Fruit fly (Drosophila melanogaster) whole organism, embryonic: ENCODE results near the gene Ran-like.

Experiments
- Abd-B ChIP-seq: fragments of 200-800 bp; sonication (Bioruptor generic); optimal IDR thresholded peaks from 2 replicates; lab custom pipeline; 2018; ENCODE audit warnings: missing biosample characterization, mild to moderate bottlenecking, missing genetic modification characterization, moderate library complexity
- Adf1 ChIP-seq: fragments of 200-800 bp; sonication (Bioruptor generic); IDR thresholded peaks from 2 replicates; pipeline ENCODE4 v1.3.6; 2022; ENCODE audit warnings: missing biosample characterization, missing genetic modification characterization
- CG10565 ChIP-seq: fragments of 200-800 bp; sonication (Bioruptor generic); optimal IDR thresholded peaks from 3 replicates; lab custom pipeline; 2016; ENCODE audit warnings: missing biosample characterization, mild to moderate bottlenecking, missing genetic modification characterization
- CG11696 ChIP-seq: fragments of 200-800 bp; sonication (Bioruptor generic); IDR thresholded peaks from 2 replicates; pipeline ENCODE4 v1.3.6; 2022; ENCODE audit warnings: missing biosample characterization, missing genetic modification characterization
- CG11723 ChIP-seq: fragments of 200-800 bp; sonication (Bioruptor generic); optimal IDR thresholded peaks from 2 replicates; lab custom pipeline; 2017; ENCODE audit warnings: missing biosample characterization, mild to moderate bottlenecking, missing genetic modification characterization
- CG14667 ChIP-seq: fragments of 200-800 bp; sonication (Bioruptor generic); IDR thresholded peaks from 2 replicates; pipeline ENCODE4 v1.3.6; 2022; ENCODE audit warnings: missing biosample characterization, missing genetic modification characterization
- CG14860 ChIP-seq: fragments of 200-800 bp; sonication (Bioruptor generic); IDR thresholded peaks from 3 replicates; pipeline ENCODE4 v1.3.6; 2022; ENCODE audit warnings: missing biosample characterization, missing genetic modification characterization; ENCODE audit not compliant: partially characterized antibody
- CG16813 ChIP-seq: fragments of 200-800 bp; sonication (Bioruptor generic); IDR thresholded peaks from 3 replicates; pipeline ENCODE4 v1.3.6; 2022; ENCODE audit warnings: missing biosample characterization, missing genetic modification characterization; ENCODE audit not compliant: partially characterized antibody
- CG1832 ChIP-seq: fragments of 200-800 bp; sonication (Bioruptor generic); optimal IDR thresholded peaks from 2 replicates; lab custom pipeline; 2017; ENCODE audit warnings: missing biosample characterization, mild to moderate bottlenecking, missing genetic modification characterization, inconsistent platforms
- CG18599 ChIP-seq: fragments of 200-800 bp; sonication (Bioruptor generic); optimal IDR thresholded peaks from 3 replicates; lab custom pipeline; 2017; ENCODE audit warnings: missing biosample characterization, missing genetic modification characterization, mild to moderate bottlenecking, moderate library complexity, missing genetic modification reagents
- CG2116 ChIP-seq: fragments of 200-800 bp; sonication (Bioruptor generic); optimal IDR thresholded peaks from 3 replicates; lab custom pipeline; 2018; ENCODE audit warnings: missing biosample characterization, mild to moderate bottlenecking, missing genetic modification characterization
- CG34376 ChIP-seq: fragments of 200-800 bp; sonication (Bioruptor generic); optimal IDR thresholded peaks from 2 replicates; lab custom pipeline; 2018; ENCODE audit warnings: missing biosample characterization, mild to moderate bottlenecking, missing genetic modification characterization
- CG4820 ChIP-seq: fragments of 200-800 bp; sonication (Bioruptor generic); optimal IDR thresholded peaks from 3 replicates; lab custom pipeline; 2016; ENCODE audit warnings: missing biosample characterization, missing genetic modification characterization
- CG6765 ChIP-seq: fragments of 200-800 bp; sonication (Bioruptor generic); optimal IDR thresholded peaks from 3 replicates; lab custom pipeline; 2017; ENCODE audit warnings: missing biosample characterization, mild to moderate bottlenecking, missing genetic modification characterization
- CG6791 ChIP-seq: fragments of 200-800 bp; sonication (Bioruptor generic); IDR thresholded peaks from 3 replicates; pipeline ENCODE4 v1.3.6; 2022; ENCODE audit warnings: missing biosample characterization, missing genetic modification characterization; ENCODE audit not compliant: partially characterized antibody
- CG7357 ChIP-seq: fragments of 200-800 bp; sonication (Bioruptor generic); IDR thresholded peaks from 3 replicates; pipeline ENCODE4 v1.3.6; 2022; ENCODE audit warnings: missing biosample characterization, missing genetic modification characterization
- CG8478 ChIP-seq: fragments of >200 bp; optimal IDR thresholded peaks from 2 replicates; lab custom pipeline; 2018
- CG8924 ChIP-seq: fragments of 200-800 bp; optimal IDR thresholded peaks from 3 replicates; lab custom pipeline; 2019; ENCODE audit warnings: missing biosample characterization, mild to moderate bottlenecking, missing genetic modification characterization, moderate library complexity
- CG8944 ChIP-seq: fragments of 200-800 bp; sonication (Bioruptor generic); optimal IDR thresholded peaks from 3 replicates; lab custom pipeline; 2016; ENCODE audit warnings: missing biosample characterization, missing genetic modification characterization
- CG9932 ChIP-seq: fragments of 200-800 bp; sonication (Bioruptor generic); IDR thresholded peaks from 2 replicates; pipeline ENCODE4 v1.3.6; 2022; ENCODE audit warnings: missing biosample characterization, missing genetic modification characterization
- Dad ChIP-seq: fragments of 200-800 bp; sonication (Bioruptor generic); optimal IDR thresholded peaks from 3 replicates; lab custom pipeline; 2016; ENCODE audit warnings: missing biosample characterization, missing genetic modification characterization
- Eip74EF ChIP-seq, 2 experiments: fragments of 200-800 bp in 1 of 2; fragments of >200 bp in 1 of 2; sonication (Bioruptor generic) in 1 of 2; optimal IDR thresholded peaks; 2 replicates each; lab custom pipeline; 2017 to 2019; ENCODE audit warnings: missing biosample characterization in 2 of 2, missing genetic modification characterization in 2 of 2, mild to moderate bottlenecking in 1 of 2, moderate library complexity in 1 of 2
- Fer1 ChIP-seq: fragments of 200-800 bp; sonication (Bioruptor generic); optimal IDR thresholded peaks from 2 replicates; lab custom pipeline; 2017; ENCODE audit warnings: missing biosample characterization, mild to moderate bottlenecking, missing genetic modification characterization
- Gug ChIP-seq: fragments of 200-800 bp; sonication (Bioruptor generic); IDR thresholded peaks from 4 replicates; pipeline ENCODE4 v1.3.6; 2022; ENCODE audit warnings: missing biosample characterization, missing genetic modification characterization
- Hmx ChIP-seq: fragments of 200-800 bp; sonication (Bioruptor generic); optimal IDR thresholded peaks from 2 replicates; lab custom pipeline; 2016; ENCODE audit warnings: missing biosample characterization, missing genetic modification characterization
- NC2α ChIP-seq: fragments of 200-800 bp; sonication (Bioruptor generic); optimal IDR thresholded peaks from 2 replicates; lab custom pipeline; 2016; ENCODE audit warnings: missing biosample characterization, missing genetic modification characterization
- Pdp1 ChIP-seq, 2 experiments: fragments of 200-800 bp; sonication (Bioruptor generic); optimal IDR thresholded peaks; 3 replicates each; lab custom pipeline; 2016; ENCODE audit warnings: missing biosample characterization in 2 of 2, missing genetic modification characterization in 2 of 2, mild to moderate bottlenecking in 1 of 2, moderate library complexity in 1 of 2
- Sin3A ChIP-seq: fragments of >200 bp; optimal IDR thresholded peaks from 2 replicates; lab custom pipeline; 2018
- Sry-β ChIP-seq: fragments of 200-800 bp; sonication (Bioruptor generic); optimal IDR thresholded peaks from 2 replicates; lab custom pipeline; 2018; ENCODE audit warnings: missing biosample characterization, mild to moderate bottlenecking, missing genetic modification characterization, moderate library complexity
- Trl ChIP-seq, 3 experiments: fragments of >200 bp in 2 of 3; fragments of 200-800 bp in 1 of 3; sonication (Bioruptor generic) in 1 of 3; optimal IDR thresholded peaks; 2 replicates in 1 of 3; 3 replicates in 2 of 3; lab custom pipeline; 2016 to 2017; ENCODE audit warnings: missing biosample characterization in 1 of 3, missing genetic modification characterization in 1 of 3
- Xrp1 ChIP-seq: fragments of 200-800 bp; sonication (Bioruptor generic); IDR thresholded peaks from 2 replicates; pipeline ENCODE4 v1.3.6; 2022; ENCODE audit warnings: missing biosample characterization, missing genetic modification characterization
- al ChIP-seq: fragments of 200-800 bp; sonication (Bioruptor generic); IDR thresholded peaks from 2 replicates; pipeline ENCODE4 v1.3.6; 2022; ENCODE audit warnings: missing biosample characterization, missing genetic modification characterization
- bab2 ChIP-seq: fragments of 200-800 bp; sonication (Bioruptor generic); optimal IDR thresholded peaks from 2 replicates; lab custom pipeline; 2016; ENCODE audit warnings: missing biosample characterization, missing genetic modification characterization
- bowl ChIP-seq: fragments of 200-800 bp; sonication (Bioruptor generic); IDR thresholded peaks from 2 replicates; pipeline ENCODE4 v1.3.6; 2022; ENCODE audit warnings: missing biosample characterization, missing genetic modification characterization
- br ChIP-seq: fragments of >200 bp; optimal IDR thresholded peaks from 2 replicates; lab custom pipeline; 2017
- crol ChIP-seq: fragments of 200-800 bp; sonication (Bioruptor generic); IDR thresholded peaks from 2 replicates; pipeline ENCODE4 v1.3.6; 2022; ENCODE audit warnings: missing biosample characterization, missing genetic modification characterization
- cwo ChIP-seq: fragments of 200-800 bp; sonication (Bioruptor generic); optimal IDR thresholded peaks from 3 replicates; lab custom pipeline; 2017; ENCODE audit warnings: missing biosample characterization, missing genetic modification characterization, mild to moderate bottlenecking, moderate library complexity, missing genetic modification reagents
- dmrt11E ChIP-seq: fragments of 200-800 bp; sonication (Bioruptor generic); optimal IDR thresholded peaks from 3 replicates; lab custom pipeline; 2018; ENCODE audit warnings: missing biosample characterization, mild to moderate bottlenecking, missing genetic modification characterization, moderate library complexity
- ems ChIP-seq: fragments of 200-800 bp; sonication (Bioruptor generic); optimal IDR thresholded peaks from 3 replicates; lab custom pipeline; 2016; ENCODE audit warnings: missing biosample characterization, missing genetic modification characterization
- ewg ChIP-seq: fragments of 200-800 bp; sonication (Bioruptor generic); optimal IDR thresholded peaks from 3 replicates; lab custom pipeline; 2017; ENCODE audit warnings: mild to moderate bottlenecking, missing biosample characterization, missing genetic modification reagents, missing genetic modification characterization
- gcm2 ChIP-seq: fragments of 200-800 bp; sonication (Bioruptor generic); optimal IDR thresholded peaks from 2 replicates; lab custom pipeline; 2016; ENCODE audit warnings: missing biosample characterization, missing genetic modification characterization
- hkb ChIP-seq, 2 experiments: fragments of 200-800 bp in 1 of 2; fragments of >200 bp in 1 of 2; sonication (Bioruptor generic) in 1 of 2; IDR thresholded peaks in 1 of 2; optimal IDR thresholded peaks in 1 of 2; 2 replicates each; pipeline versions ENCODE4 v1.3.6 to Lab custom; 2017 to 2022; ENCODE audit warnings: missing biosample characterization in 1 of 2, missing genetic modification characterization in 1 of 2
- lilli ChIP-seq: fragments of 200-800 bp; sonication (Bioruptor generic); optimal IDR thresholded peaks from 3 replicates; lab custom pipeline; 2016; ENCODE audit warnings: missing biosample characterization, missing genetic modification characterization
- nerfin-2 ChIP-seq: fragments of 200-800 bp; sonication (Bioruptor generic); IDR thresholded peaks from 2 replicates; pipeline ENCODE4 v1.3.6; 2022; ENCODE audit warnings: missing biosample characterization, missing genetic modification characterization; ENCODE audit not compliant: partially characterized antibody
- repo ChIP-seq: fragments of 200-800 bp; sonication (Bioruptor generic); optimal IDR thresholded peaks from 2 replicates; lab custom pipeline; 2016; ENCODE audit warnings: missing biosample characterization, missing genetic modification characterization
- scrt ChIP-seq: fragments of 200-800 bp; sonication (Bioruptor generic); optimal IDR thresholded peaks from 2 replicates; lab custom pipeline; 2018; ENCODE audit warnings: missing biosample characterization, mild to moderate bottlenecking, missing genetic modification characterization, moderate library complexity
- sens ChIP-seq: fragments of 200-800 bp; sonication (Bioruptor generic); peaks from one replicate; lab custom pipeline; 2016; ENCODE audit warnings: missing biosample characterization, missing genetic modification characterization

Ran-like gene

dm6 chr3L:15485302-15485701 is at the start of gene Ran-like:
Gene Ran-like, minus strand, starts transcription at chr3L:15485402.
- TF ChIP-seq CG9932 (GFP tag; lab: Robert Waterston, UW) (no peak), CG14860 (GFP tag; lab: Robert Waterston, UW) (no peak), NC2α (GFP tag; lab: Kevin White, UChicago) (no peak), gcm2 (GFP tag; lab: Kevin White, UChicago) (no peak), CG6791 (GFP tag; lab: Robert Waterston, UW) (no peak), Fer1 (GFP tag; lab: Kevin White, UChicago) (no peak), repo (GFP tag; lab: Kevin White, UChicago) (no peak), CG16813 (GFP tag; lab: Robert Waterston, UW) (no peak), crol (GFP tag; lab: Robert Waterston, UW) (no peak), cwo (GFP tag; lab: Kevin White, UChicago) (no peak), Adf1 (GFP tag; lab: Robert Waterston, UW) (no peak), CG2116 (GFP tag; lab: Kevin White, UChicago) (no peak), CG8478 (no peak), br (no peak), hkb (optimal IDR thresholded peaks at IDR 0.05; lab: Kevin White, UChicago) (no peak), hkb (GFP tag; IDR thresholded peaks at IDR 0.05; lab: Robert Waterston, UW) (no peak), Sry-β (GFP tag; lab: Kevin White, UChicago) (no peak)

- TF ChIP-seq al (GFP tag; lab: Robert Waterston, UW), result no peak
- peak; percentile 75 for TF ChIP-seq dmrt11E
- TF ChIP-seq CG14667, result peak; percentile 38
- peak; percentile 5 to 71 for TF ChIP-seq Pdp1 (GFP tag; optimal IDR thresholded peaks at IDR 0.05; lab: Kevin White, UChicago)
- TF ChIP-seq CG4820 (GFP tag; lab: Kevin White, UChicago), result peak; percentile 40
- no peak for TF ChIP-seq CG11696 (GFP tag; lab: Robert Waterston, UW)
- peak; percentile 50 for TF ChIP-seq scrt (GFP tag; lab: Kevin White, UChicago)
- peak; percentile 61 for TF ChIP-seq bab2 (GFP tag; lab: Kevin White, UChicago)
- no peak for TF ChIP-seq CG7357 (GFP tag; lab: Robert Waterston, UW)
- no peak for TF ChIP-seq nerfin-2 (GFP tag; lab: Robert Waterston, UW)
- TF ChIP-seq bowl, result no peak
- TF ChIP-seq lilli, result peak; percentile 74
- TF ChIP-seq Dad (GFP tag; lab: Kevin White, UChicago), result peak; percentile 18
- no peak for TF ChIP-seq CG34376 (GFP tag; lab: Kevin White, UChicago)
- peak; percentile 94 for TF ChIP-seq sens (GFP tag; lab: Kevin White, UChicago)
- TF ChIP-seq Eip74EF (GFP tag; optimal IDR thresholded peaks at IDR 0.05; lab: Kevin White, UChicago), result peak in 1 of 2 experiments; percentile 51
- TF ChIP-seq Gug (GFP tag; lab: Robert Waterston, UW), result peak; percentile 55; the same call in 2 of the 4 replicates
- TF ChIP-seq Abd-B (GFP tag; lab: Kevin White, UChicago), result peak; percentile 68
- peak; percentile 53 for TF ChIP-seq ems (GFP tag; lab: Kevin White, UChicago)
- peak; percentile 61 for TF ChIP-seq CG11723 (GFP tag; lab: Kevin White, UChicago)
- TF ChIP-seq Hmx (GFP tag; lab: Kevin White, UChicago), result peak; percentile 49
- no peak for TF ChIP-seq CG10565 (GFP tag; lab: Kevin White, UChicago)
- no peak for TF ChIP-seq Sin3A (lab: Kevin White, UChicago)
- TF ChIP-seq CG8944, result peak; percentile 59
- peak in 1 of 2 experiments; percentile 68 for TF ChIP-seq Trl (optimal IDR thresholded peaks at IDR 0.05; lab: Kevin White, UChicago)
- TF ChIP-seq Trl (GFP tag; optimal IDR thresholded peaks at IDR 0.05; lab: Kevin White, UChicago), result no peak
- peak; percentile 66 for TF ChIP-seq CG18599 (GFP tag; lab: Kevin White, UChicago)
- TF ChIP-seq Fer1 (GFP tag; lab: Kevin White, UChicago), result no peak
- peak; percentile 50 for TF ChIP-seq ewg
- no peak for TF ChIP-seq CG6765 (GFP tag; lab: Kevin White, UChicago)
- peak; percentile 66 for TF ChIP-seq CG8924 (tag; lab: Kevin White, UChicago)
- TF ChIP-seq Xrp1 (GFP tag; lab: Robert Waterston, UW), result peak; percentile 14; the same call in 1 of the 2 replicates
- TF ChIP-seq CG1832 (GFP tag; lab: Kevin White, UChicago), result no peak
Measured at dm6 chr3L:15534274-15535227, 49.3 kb upstream of the Ran-like start.
